Fruit fly (Drosophila melanogaster): Measurements from ENCODE around the gene CG5282.

CG5282 gene

DNA sequence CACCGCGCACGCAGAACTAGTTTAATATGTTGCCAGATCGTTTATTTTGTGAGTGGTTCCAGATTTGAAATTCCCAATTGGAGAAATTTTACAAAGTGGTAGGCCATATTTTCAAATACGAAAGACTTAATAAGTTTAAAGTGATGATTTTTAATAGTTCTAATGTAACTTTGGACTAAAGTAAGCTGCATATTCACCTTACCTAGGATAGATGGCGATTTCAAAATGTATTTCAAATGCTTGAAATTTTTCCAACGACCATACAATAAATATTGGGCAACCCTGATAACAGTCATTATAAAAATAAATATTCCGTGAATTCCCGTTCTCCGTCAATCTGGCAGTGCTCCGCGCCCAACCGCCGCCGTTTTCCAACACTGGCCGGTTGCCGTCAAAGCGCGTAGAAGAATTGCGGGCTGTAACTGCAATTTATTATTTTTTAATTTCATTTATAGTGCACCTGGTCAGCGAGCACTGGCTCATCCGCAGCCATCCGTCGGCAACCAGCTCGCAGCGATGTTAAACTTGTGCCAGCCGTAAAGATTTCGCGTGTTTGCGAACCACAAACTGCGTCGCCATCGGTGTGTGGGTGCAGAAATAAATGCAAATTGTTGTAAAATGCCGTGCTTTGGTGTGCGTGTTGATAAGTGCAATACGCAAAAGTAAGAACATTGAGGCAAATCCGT, 49.9 kb downstream of the CG5282 start, which contains the start of the genes Ide and RhoBTB (continued):
- TF ChIP-seq az2 (GFP tag; optimal IDR thresholded peaks at IDR 0.05) (peak; percentile 80), Dll (GFP tag; IDR thresholded peaks at IDR 0.05; ENCODE audit: partially characterized antibody) (no peak), ase (GFP tag; IDR thresholded peaks at IDR 0.05) (peak; percentile 44; the same call in 2 of the 3 replicates), CG9727 (GFP tag; optimal IDR thresholded peaks at IDR 0.05) (peak; percentile 77), tx (GFP tag; optimal IDR thresholded peaks at IDR 0.05) (peak; percentile 79), gsb-n (tag; optimal IDR thresholded peaks at IDR 0.05) (no peak), CG33213 (GFP tag; optimal IDR thresholded peaks at IDR 0.05) (peak; percentile 81), Scr (GFP tag; IDR thresholded peaks at IDR 0.05; ENCODE audit: partially characterized antibody) (0 out of 2 replicates have a peak, but pooled peaks have one; percentile 36), Deaf1 (tag; optimal IDR thresholded peaks at IDR 0.05) (no peak), zf30C (GFP tag; optimal IDR thresholded peaks at IDR 0.05) (no peak), CG10959 (GFP tag; IDR thresholded peaks at IDR 0.05) (no peak), Camta (GFP tag; optimal IDR thresholded peaks at IDR 0.05) (peak; percentile 85), sisA (GFP tag; IDR thresholded peaks at IDR 0.05) (peak; percentile 84), zfh1 (GFP tag; IDR thresholded peaks at IDR 0.05) (peak; percentile 48; the same call in 1 of the 3 replicates), Side (GFP tag; optimal IDR thresholded peaks at IDR 0.05) (peak; percentile 85), NFAT (GFP tag; IDR thresholded peaks at IDR 0.05) (peak; percentile 63), jing (GFP tag; optimal IDR thresholded peaks at IDR 0.05) (peak; percentile 26), CG31224 (GFP tag; IDR thresholded peaks at IDR 0.05) (peak; percentile 64), Xrp1 (GFP tag; IDR thresholded peaks at IDR 0.05) (peak; percentile 54; the same call in 1 of the 2 replicates), CG32532 (GFP tag; IDR thresholded peaks at IDR 0.05) (peak; percentile 82), Dp (GFP tag; optimal IDR thresholded peaks at IDR 0.05) (peak; percentile 73), lilli (GFP tag; optimal IDR thresholded peaks at IDR 0.05) (peak; percentile 90), CG13296 (GFP tag; optimal IDR thresholded peaks at IDR 0.05) (peak; percentile 57), CG10431 (GFP tag; optimal IDR thresholded peaks at IDR 0.05) (peak; percentile 36), Ada2b (GFP tag; IDR thresholded peaks at IDR 0.05) (peak; percentile 55; the same call in 1 of the 2 replicates), CG34224 (GFP tag; IDR thresholded peaks at IDR 0.05; ENCODE audit: partially characterized antibody) (no peak), CG7271 (tag; optimal IDR thresholded peaks at IDR 0.05) (no peak), bsh (GFP tag; optimal IDR thresholded peaks at IDR 0.05) (peak in 1 of 2 experiments; percentile 64), CG8478 (optimal IDR thresholded peaks at IDR 0.05) (peak; percentile 10), exex (tag; optimal IDR thresholded peaks at IDR 0.05) (peak; percentile 44), repo (GFP tag; optimal IDR thresholded peaks at IDR 0.05) (peak; percentile 64), shn (GFP tag; optimal IDR thresholded peaks at IDR 0.05) (peak; percentile 90), CG4424 (GFP tag; optimal IDR thresholded peaks at IDR 0.05) (peak; percentile 66), CG31441 (GFP tag; IDR thresholded peaks at IDR 0.05) (peak; percentile 89), CG15479 (GFP tag; optimal IDR thresholded peaks at IDR 0.05) (peak; percentile 64), CG11695 (GFP tag; IDR thresholded peaks at IDR 0.05) (no peak), D (optimal IDR thresholded peaks at IDR 0.05) (peak; percentile 53), D (GFP tag; optimal IDR thresholded peaks at IDR 0.05) (peak; percentile 50), gcm2 (GFP tag; optimal IDR thresholded peaks at IDR 0.05) (peak; percentile 59), ttk (GFP tag; IDR thresholded peaks at IDR 0.05) (peak; percentile 53), Max (GFP tag; optimal IDR thresholded peaks at IDR 0.05) (peak; percentile 79), CG7987 (GFP tag; optimal IDR thresholded peaks at IDR 0.05) (peak; percentile 21), row (GFP tag; IDR thresholded peaks at IDR 0.05) (peak; percentile 90), ac (GFP tag; optimal IDR thresholded peaks at IDR 0.05) (no peak), CG5180 (GFP tag; optimal IDR thresholded peaks at IDR 0.05) (no peak), Hmx (GFP tag; optimal IDR thresholded peaks at IDR 0.05) (no peak), schlank (tag; optimal IDR thresholded peaks at IDR 0.05) (peak; percentile 76), H15 (GFP tag; IDR thresholded peaks at IDR 0.05) (no peak; the same call in 2 of the 3 replicates), sens-2 (GFP tag; IDR thresholded peaks at IDR 0.05) (0 out of 2 replicates have a peak, but pooled peaks have one; percentile 14), tap (tag; optimal IDR thresholded peaks at IDR 0.05) (no peak)

Measured in whole organism, embryonic.